Fruit fly (Drosophila melanogaster) S2 (cell line): ENCODE measurements around the gene CG34125.

ENCODE experiments used
- CG8478 ChIP-seq: fragments of >200 bp; optimal IDR thresholded peaks from 2 replicates; lab custom pipeline; 2018
- CTCF ChIP-seq, 2 experiments: fragments of >200 bp; optimal IDR thresholded peaks; 2 replicates each; lab custom pipeline; 2018

dm6 chr2L:4979138-4979537 lies 13.7 kb downstream of the CG34125 start, which contains the start of gene CG8891:
- no peak for TF ChIP-seq CG8478 (lab: Kevin White, UChicago)
- no peak for TF ChIP-seq CTCF (optimal IDR thresholded peaks at IDR 0.05; lab: Kevin White, UChicago)
